Fruit fly (Drosophila melanogaster) whole organism, embryonic: Measurements from ENCODE around the gene CG14230.
A peak's percentile ranks its signal among the peaks of the same experiment; 100 is the strongest.

Experiments used
- Aef1 ChIP-seq: fragments of 200-800 bp; sonication (Bioruptor generic); IDR thresholded peaks from 3 replicates; pipeline ENCODE4 v1.3.6; 2022; ENCODE audit warnings: missing biosample characterization, missing genetic modification characterization
- CG10366 ChIP-seq: fragments of 200-800 bp; sonication (Bioruptor generic); IDR thresholded peaks from 2 replicates; pipeline ENCODE4 v1.3.6; 2022; ENCODE audit warnings: missing biosample characterization, missing genetic modification characterization
- CG11560 ChIP-seq: fragments of 200-800 bp; sonication (Bioruptor generic); IDR thresholded peaks from 3 replicates; pipeline ENCODE4 v1.3.6; 2022; ENCODE audit warnings: missing biosample characterization, missing genetic modification characterization
- CG12071 ChIP-seq: fragments of 200-800 bp; sonication (Bioruptor generic); optimal IDR thresholded peaks from 3 replicates; lab custom pipeline; 2018; ENCODE audit warnings: missing biosample characterization, mild to moderate bottlenecking, missing genetic modification characterization
- CG15479 ChIP-seq: fragments of 200-800 bp; sonication (Bioruptor generic); optimal IDR thresholded peaks from 3 replicates; lab custom pipeline; 2019; ENCODE audit warnings: missing biosample characterization, mild to moderate bottlenecking, missing genetic modification characterization, moderate library complexity
- CG1603 ChIP-seq: fragments of 200-800 bp; sonication (Bioruptor generic); optimal IDR thresholded peaks from 2 replicates; lab custom pipeline; 2019; ENCODE audit warnings: missing biosample characterization, mild to moderate bottlenecking, missing genetic modification characterization, moderate library complexity
- CG3163 ChIP-seq: fragments of 200-800 bp; sonication (Bioruptor generic); optimal IDR thresholded peaks from 3 replicates; lab custom pipeline; 2016; ENCODE audit warnings: missing biosample characterization, missing genetic modification characterization
- CG3995 ChIP-seq: fragments of 200-800 bp; sonication (Bioruptor generic); optimal IDR thresholded peaks from 3 replicates; lab custom pipeline; 2016; ENCODE audit warnings: missing biosample characterization, missing genetic modification characterization
- CG43689 ChIP-seq: fragments of 200-800 bp; sonication (Bioruptor generic); IDR thresholded peaks from 2 replicates; pipeline ENCODE4 v1.3.6; 2022; ENCODE audit warnings: missing biosample characterization, missing genetic modification characterization
- CG7271 ChIP-seq: fragments of 200-800 bp; sonication (Bioruptor generic); optimal IDR thresholded peaks from 2 replicates; lab custom pipeline; 2018; ENCODE audit warnings: missing biosample characterization, mild to moderate bottlenecking, missing genetic modification characterization, moderate library complexity
- CG8388 ChIP-seq: fragments of 200-800 bp; sonication (Bioruptor generic); optimal IDR thresholded peaks from 2 replicates; lab custom pipeline; 2019; ENCODE audit warnings: missing biosample characterization, mild to moderate bottlenecking, missing genetic modification characterization, moderate library complexity
- CG8924 ChIP-seq: fragments of 200-800 bp; optimal IDR thresholded peaks from 3 replicates; lab custom pipeline; 2019; ENCODE audit warnings: missing biosample characterization, mild to moderate bottlenecking, missing genetic modification characterization, moderate library complexity
- CTCF ChIP-seq: fragments of 200-800 bp; sonication (Bioruptor generic); optimal IDR thresholded peaks from 2 replicates; lab custom pipeline; 2017; ENCODE audit warnings: missing biosample characterization, mild to moderate bottlenecking, missing genetic modification characterization, moderate library complexity
- D ChIP-seq, 2 experiments: fragments of 200-800 bp in 1 of 2; fragments of >200 bp in 1 of 2; sonication (Bioruptor generic) in 1 of 2; optimal IDR thresholded peaks; 2 replicates in 1 of 2; 3 replicates in 1 of 2; lab custom pipeline; 2017; ENCODE audit warnings: mild to moderate bottlenecking in 1 of 2, missing biosample characterization in 1 of 2, missing genetic modification characterization in 1 of 2, missing genetic modification reagents in 1 of 2
- D19B ChIP-seq: fragments of 200-800 bp; sonication (Bioruptor generic); optimal IDR thresholded peaks from 2 replicates; lab custom pipeline; 2017; ENCODE audit warnings: missing biosample characterization, mild to moderate bottlenecking, missing genetic modification characterization
- Deaf1 ChIP-seq: fragments of 200-800 bp; optimal IDR thresholded peaks from 3 replicates; lab custom pipeline; 2019; ENCODE audit warnings: missing biosample characterization, mild to moderate bottlenecking, missing genetic modification characterization, moderate library complexity
- Dp ChIP-seq: fragments of 200-800 bp; sonication (Bioruptor generic); optimal IDR thresholded peaks from 2 replicates; lab custom pipeline; 2018; ENCODE audit warnings: missing biosample characterization, mild to moderate bottlenecking, missing genetic modification characterization, moderate library complexity
- ERR ChIP-seq: fragments of 200-800 bp; sonication (Bioruptor generic); optimal IDR thresholded peaks from 2 replicates; lab custom pipeline; 2016; ENCODE audit warnings: missing biosample characterization, missing genetic modification characterization
- Fer3 ChIP-seq: fragments of 200-800 bp; sonication (Bioruptor generic); optimal IDR thresholded peaks from 2 replicates; lab custom pipeline; 2018; ENCODE audit warnings: missing biosample characterization, mild to moderate bottlenecking, missing genetic modification characterization, moderate library complexity
- H2.0 ChIP-seq: fragments of 200-800 bp; sonication (Bioruptor generic); IDR thresholded peaks from 2 replicates; pipeline ENCODE4 v1.3.6; 2022; ENCODE audit warnings: missing biosample characterization, missing genetic modification characterization
- Hr39 ChIP-seq: fragments of >200 bp; optimal IDR thresholded peaks from 2 replicates; lab custom pipeline; 2017
- Jarid2 ChIP-seq: fragments of 200-800 bp; sonication (Bioruptor generic); optimal IDR thresholded peaks from 3 replicates; lab custom pipeline; 2017; ENCODE audit warnings: mild to moderate bottlenecking, missing biosample characterization, missing genetic modification reagents, missing genetic modification characterization
- Med ChIP-seq: fragments of 200-800 bp; sonication (Bioruptor generic); peaks from one replicate; lab custom pipeline; 2016; ENCODE audit warnings: missing biosample characterization, missing genetic modification characterization, mild to moderate bottlenecking, inconsistent platforms, moderate library complexity
- Myb ChIP-seq: fragments of 200-800 bp; sonication (Bioruptor generic); optimal IDR thresholded peaks from 2 replicates; lab custom pipeline; 2016; ENCODE audit warnings: missing biosample characterization, missing genetic modification characterization
- NC2β ChIP-seq: fragments of 200-800 bp; sonication (Bioruptor generic); optimal IDR thresholded peaks from 2 replicates; lab custom pipeline; 2016; ENCODE audit warnings: missing biosample characterization, missing genetic modification characterization
- NFAT ChIP-seq: fragments of 200-800 bp; sonication (Bioruptor generic); IDR thresholded peaks from 2 replicates; pipeline ENCODE4 v1.3.6; 2022; ENCODE audit warnings: missing biosample characterization, missing genetic modification characterization
- Nf-YA ChIP-seq: fragments of 200-800 bp; sonication (Bioruptor generic); IDR thresholded peaks from 2 replicates; pipeline ENCODE4 v1.3.6; 2022; ENCODE audit warnings: missing biosample characterization, missing genetic modification characterization
- Oaz ChIP-seq: fragments of 200-800 bp; sonication (Bioruptor generic); IDR thresholded peaks from 2 replicates; pipeline ENCODE4 v1.3.6; 2022; ENCODE audit warnings: missing biosample characterization, missing genetic modification characterization
- Spps ChIP-seq: fragments of 200-800 bp; sonication (Bioruptor generic); optimal IDR thresholded peaks from 2 replicates; lab custom pipeline; 2018; ENCODE audit warnings: missing biosample characterization, mild to moderate bottlenecking, missing genetic modification characterization
- Taf1 ChIP-seq: fragments of 200-800 bp; sonication (Bioruptor generic); IDR thresholded peaks from 2 replicates; pipeline ENCODE4 v1.3.6; 2022; ENCODE audit warnings: missing biosample characterization, missing genetic modification characterization
- Trl ChIP-seq, 3 experiments: fragments of >200 bp in 2 of 3; fragments of 200-800 bp in 1 of 3; sonication (Bioruptor generic) in 1 of 3; optimal IDR thresholded peaks; 2 replicates in 1 of 3; 3 replicates in 2 of 3; lab custom pipeline; 2016 to 2017; ENCODE audit warnings: missing biosample characterization in 1 of 3, missing genetic modification characterization in 1 of 3
- bigmax ChIP-seq: fragments of 200-800 bp; sonication (Bioruptor generic); optimal IDR thresholded peaks from 2 replicates; lab custom pipeline; 2018; ENCODE audit warnings: missing biosample characterization, mild to moderate bottlenecking, missing genetic modification characterization
- ci ChIP-seq: fragments of 200-800 bp; sonication (Bioruptor generic); IDR thresholded peaks from 3 replicates; pipeline ENCODE4 v1.3.6; 2022; ENCODE audit warnings: missing biosample characterization, missing genetic modification characterization
- crc ChIP-seq: fragments of 200-800 bp; sonication (Bioruptor generic); optimal IDR thresholded peaks from 2 replicates; lab custom pipeline; 2016; ENCODE audit warnings: missing biosample characterization, missing genetic modification characterization
- crol ChIP-seq: fragments of 200-800 bp; sonication (Bioruptor generic); IDR thresholded peaks from 2 replicates; pipeline ENCODE4 v1.3.6; 2022; ENCODE audit warnings: missing biosample characterization, missing genetic modification characterization
- cwo ChIP-seq: fragments of 200-800 bp; sonication (Bioruptor generic); optimal IDR thresholded peaks from 3 replicates; lab custom pipeline; 2017; ENCODE audit warnings: missing biosample characterization, missing genetic modification characterization, mild to moderate bottlenecking, moderate library complexity, missing genetic modification reagents
- dan ChIP-seq: fragments of 200-800 bp; sonication (Bioruptor generic); IDR thresholded peaks from 2 replicates; pipeline ENCODE4 v1.3.6; 2022; ENCODE audit warnings: missing biosample characterization, missing genetic modification characterization
- danr ChIP-seq: fragments of 200-800 bp; sonication (Bioruptor generic); IDR thresholded peaks from 2 replicates; pipeline ENCODE4 v1.3.6; 2022; ENCODE audit warnings: missing biosample characterization, missing genetic modification characterization
- dpn ChIP-seq, 2 experiments: fragments of 200-800 bp; sonication (Bioruptor generic); optimal IDR thresholded peaks; 3 replicates each; lab custom pipeline; 2016; ENCODE audit warnings: missing biosample characterization in 2 of 2, missing genetic modification characterization in 2 of 2
- gem ChIP-seq: fragments of 200-800 bp; sonication (Bioruptor generic); optimal IDR thresholded peaks from 2 replicates; lab custom pipeline; 2019; ENCODE audit warnings: missing biosample characterization, mild to moderate bottlenecking, missing genetic modification characterization, moderate library complexity
- gt ChIP-seq: fragments of 200-800 bp; sonication (Bioruptor generic); IDR thresholded peaks from 2 replicates; pipeline ENCODE4 v1.3.6; 2022; ENCODE audit warnings: missing biosample characterization, missing genetic modification characterization
- hb ChIP-seq: fragments of 200-800 bp; sonication (Bioruptor generic); IDR thresholded peaks from 3 replicates; pipeline ENCODE4 v1.3.6; 2022; ENCODE audit warnings: missing biosample characterization, missing genetic modification characterization; ENCODE audit not compliant: partially characterized antibody
- insv ChIP-seq, 2 experiments: fragments of 200-800 bp; sonication (Bioruptor generic); optimal IDR thresholded peaks; 3 replicates each; lab custom pipeline; 2016 to 2018; ENCODE audit warnings: missing biosample characterization in 2 of 2, missing genetic modification characterization in 2 of 2
- lola ChIP-seq, 3 experiments: fragments of >200 bp in 2 of 3; fragments of 200-800 bp in 1 of 3; sonication (Bioruptor generic) in 1 of 3; optimal IDR thresholded peaks; 2 replicates each; lab custom pipeline; 2017 to 2019; ENCODE audit warnings: missing biosample characterization in 3 of 3, missing genetic modification characterization in 3 of 3, mild to moderate bottlenecking in 1 of 3, moderate library complexity in 1 of 3
- otp ChIP-seq: fragments of 200-800 bp; sonication (Bioruptor generic); IDR thresholded peaks from 3 replicates; pipeline ENCODE4, ENCODE4 v1.3.6; 2022; ENCODE audit warnings: missing biosample characterization, missing genetic modification characterization
- ranshi ChIP-seq: fragments of 200-800 bp; sonication (Bioruptor generic); IDR thresholded peaks from 2 replicates; pipeline ENCODE4 v1.3.6; 2022; ENCODE audit warnings: missing biosample characterization, missing genetic modification characterization
- run ChIP-seq: fragments of 200-800 bp; sonication (Bioruptor generic); optimal IDR thresholded peaks from 3 replicates; lab custom pipeline; 2018; ENCODE audit warnings: missing biosample characterization, mild to moderate bottlenecking, missing genetic modification characterization
- sd ChIP-seq: fragments of 200-800 bp; sonication (Bioruptor generic); optimal IDR thresholded peaks from 3 replicates; lab custom pipeline; 2018; ENCODE audit warnings: missing biosample characterization, mild to moderate bottlenecking, missing genetic modification characterization, moderate library complexity
- sens ChIP-seq: fragments of 200-800 bp; sonication (Bioruptor generic); peaks from one replicate; lab custom pipeline; 2016; ENCODE audit warnings: missing biosample characterization, missing genetic modification characterization
- sug ChIP-seq: fragments of 200-800 bp; optimal IDR thresholded peaks from 2 replicates; lab custom pipeline; 2019; ENCODE audit warnings: missing biosample characterization, mild to moderate bottlenecking, missing genetic modification characterization, moderate library complexity
- trem ChIP-seq: fragments of 200-800 bp; optimal IDR thresholded peaks from 3 replicates; lab custom pipeline; 2019; ENCODE audit warnings: missing biosample characterization, mild to moderate bottlenecking, missing genetic modification characterization, moderate library complexity
- z ChIP-seq: fragments of 200-800 bp; sonication (Bioruptor generic); IDR thresholded peaks from 3 replicates; pipeline ENCODE4 v1.3.6; 2022; ENCODE audit warnings: missing biosample characterization, missing genetic modification characterization

The CG14230 gene

DNA sequence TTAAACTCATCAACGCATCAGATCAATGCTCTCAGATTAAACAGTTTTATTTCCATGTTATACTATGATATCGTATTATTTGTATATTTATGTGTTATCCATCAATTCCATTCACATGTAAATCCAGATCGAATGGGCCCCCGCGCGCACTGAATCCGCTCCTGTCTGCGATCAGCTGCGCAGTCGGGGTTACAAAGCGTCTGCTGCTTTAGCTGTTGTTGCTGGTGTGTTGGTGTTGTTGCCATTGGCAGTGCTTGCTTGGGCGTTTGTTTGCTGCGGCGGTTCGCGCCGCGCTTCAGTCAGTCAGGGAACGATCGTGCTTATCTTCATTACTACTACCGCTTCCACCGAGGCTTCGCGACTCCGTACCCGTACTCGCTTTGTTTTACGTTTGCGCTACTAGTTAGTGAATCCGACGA lies 37.0 kb upstream of the CG14230 start, which contains the start of gene Zw (continued):
- TF ChIP-seq Oaz (GFP tag; lab: Robert Waterston, UW) = no peak
- peak; percentile 52 for TF ChIP-seq CG10366 (GFP tag; lab: Robert Waterston, UW)
- TF ChIP-seq CG8924 = peak; percentile 1
- TF ChIP-seq gt (GFP tag; lab: Robert Waterston, UW) = no peak
- TF ChIP-seq D19B = peak; percentile 30
- no peak for TF ChIP-seq CTCF (GFP tag; lab: Kevin White, UChicago)
- 0 out of 2 replicates have a peak, but pooled peaks have one; percentile 8 for TF ChIP-seq dan
- TF ChIP-seq CG7271 = no peak
- no peak for TF ChIP-seq run (tag; lab: Kevin White, UChicago)
- TF ChIP-seq crc (GFP tag; lab: Kevin White, UChicago) = no peak
- peak; percentile 51; the same call in 1 of the 2 replicates for TF ChIP-seq H2.0 (GFP tag; lab: Robert Waterston, UW)
- TF ChIP-seq danr (GFP tag; lab: Robert Waterston, UW) = no peak
- peak; percentile 48 for TF ChIP-seq Fer3 (tag; lab: Kevin White, UChicago)
- peak; percentile 81 for TF ChIP-seq sens
- TF ChIP-seq Hr39 (lab: Kevin White, UChicago) = no peak
- TF ChIP-seq D (optimal IDR thresholded peaks at IDR 0.05; lab: Kevin White, UChicago) = no peak
- no peak for TF ChIP-seq D (GFP tag; optimal IDR thresholded peaks at IDR 0.05; lab: Kevin White, UChicago)
- peak; percentile 59 for TF ChIP-seq gem (tag; lab: Kevin White, UChicago)
- TF ChIP-seq bigmax (GFP tag; lab: Kevin White, UChicago) = no peak
- TF ChIP-seq Nf-YA (GFP tag; lab: Robert Waterston, UW) = no peak
- TF ChIP-seq Jarid2 (GFP tag; lab: Kevin White, UChicago) = no peak
- peak in 1 of 3 experiments; percentile 22 for TF ChIP-seq lola (GFP tag; optimal IDR thresholded peaks at IDR 0.05; lab: Kevin White, UChicago)
- TF ChIP-seq CG12071 (GFP tag; lab: Kevin White, UChicago) = peak; percentile 9
- TF ChIP-seq CG3163 = no peak
- TF ChIP-seq CG11560 (tag; lab: Robert Waterston, UW) = no peak
- TF ChIP-seq Myb (GFP tag; lab: Kevin White, UChicago) = no peak
- TF ChIP-seq sd = no peak
- TF ChIP-seq otp = 0 out of 3 replicates have a peak, but pooled peaks have one; percentile 40
- no peak for TF ChIP-seq CG43689
- TF ChIP-seq NC2β (GFP tag; lab: Kevin White, UChicago) = no peak
- no peak for TF ChIP-seq hb
- TF ChIP-seq NFAT (GFP tag; lab: Robert Waterston, UW) = peak; percentile 81
- TF ChIP-seq Taf1 = peak; percentile 40; the same call in 1 of the 2 replicates
- TF ChIP-seq Spps (tag; lab: Kevin White, UChicago) = no peak
- TF ChIP-seq CG15479 (GFP tag; lab: Kevin White, UChicago) = no peak
- peak; percentile 78 for TF ChIP-seq ci (GFP tag; lab: Robert Waterston, UW)
- TF ChIP-seq Aef1 = peak; percentile 72

DNA sequence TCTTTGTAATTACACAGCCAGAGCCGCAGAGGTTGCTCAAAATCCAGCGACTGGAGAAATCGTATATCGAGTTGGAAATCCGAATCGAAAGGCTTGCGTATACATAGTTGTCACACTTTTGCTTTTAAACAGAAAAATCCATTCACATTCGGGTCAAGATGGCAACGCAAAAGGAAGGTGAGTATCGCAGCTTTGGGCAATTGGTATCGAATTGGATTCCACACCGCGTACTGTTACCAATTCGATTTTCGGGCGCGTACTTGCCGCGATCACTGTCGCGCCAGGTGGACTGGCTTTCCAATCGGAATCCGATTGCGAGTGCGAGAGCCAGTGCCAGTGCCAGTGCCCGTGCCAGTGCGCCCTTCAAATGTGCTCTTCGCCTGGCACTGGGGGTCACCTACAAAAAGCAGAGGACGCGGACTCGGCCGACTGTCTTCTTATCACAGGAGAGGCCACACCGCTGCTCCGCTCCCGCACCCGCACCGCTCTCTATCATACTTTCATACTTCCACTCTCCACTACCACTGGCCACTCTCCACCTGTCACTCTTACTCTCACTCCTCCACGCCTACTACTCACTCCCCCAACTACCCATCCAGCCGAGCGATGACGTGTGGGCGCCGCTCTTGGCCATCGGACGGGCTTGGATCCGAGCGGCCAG lies 36.4 kb upstream of the CG14230 start:
- peak; percentile 80 for TF ChIP-seq CG8388 (GFP tag; lab: Kevin White, UChicago)
- peak; percentile 68 for TF ChIP-seq CG3995 (GFP tag; lab: Kevin White, UChicago)
- TF ChIP-seq crol (GFP tag; lab: Robert Waterston, UW) = peak; percentile 77
- peak; percentile 36 for TF ChIP-seq Deaf1
- no peak for TF ChIP-seq ranshi (GFP tag; lab: Robert Waterston, UW)
- TF ChIP-seq trem = no peak
- TF ChIP-seq ERR (GFP tag; lab: Kevin White, UChicago) = peak; percentile 83
- TF ChIP-seq sug (tag; lab: Kevin White, UChicago) = peak; percentile 32
- TF ChIP-seq CG1603 (tag; lab: Kevin White, UChicago) = peak; percentile 81
- TF ChIP-seq dpn (GFP tag; optimal IDR thresholded peaks at IDR 0.05; lab: Kevin White, UChicago) = no peak
- TF ChIP-seq cwo (GFP tag; lab: Kevin White, UChicago) = peak; percentile 50
- peak; percentile 46 to 50 for TF ChIP-seq Trl (optimal IDR thresholded peaks at IDR 0.05; lab: Kevin White, UChicago)
- TF ChIP-seq Trl (GFP tag; optimal IDR thresholded peaks at IDR 0.05; lab: Kevin White, UChicago) = no peak
- peak; percentile 37 for TF ChIP-seq sens
- TF ChIP-seq z (GFP tag; lab: Robert Waterston, UW) = 0 out of 3 replicates have a peak, but pooled peaks have one; percentile 50
- peak in 1 of 2 experiments; percentile 84 for TF ChIP-seq insv (GFP tag; optimal IDR thresholded peaks at IDR 0.05; lab: Kevin White, UChicago)
- TF ChIP-seq Med = peak; percentile 67
- no peak for TF ChIP-seq Dp (GFP tag; lab: Kevin White, UChicago)
